Fruit fly (Drosophila melanogaster) whole organism, adult: ENCODE measurements around the gene PpD6.

ENCODE experiments used
- CG11617 ChIP-seq: fragments of 200-800 bp; sonication (Bioruptor generic); optimal IDR thresholded peaks from 2 replicates; lab custom pipeline; 2017; ENCODE audit warnings: mild to moderate bottlenecking, missing biosample characterization, missing genetic modification reagents, missing genetic modification characterization
- CG12768 ChIP-seq: fragments of 200-800 bp; sonication (Bioruptor generic); optimal IDR thresholded peaks from 2 replicates; lab custom pipeline; 2017; ENCODE audit warnings: missing biosample characterization, missing genetic modification characterization, mild to moderate bottlenecking, moderate library complexity, missing genetic modification reagents
- CG14711 ChIP-seq: fragments of 200-800 bp; sonication (Bioruptor generic); optimal IDR thresholded peaks from 2 replicates; lab custom pipeline; 2018; ENCODE audit warnings: missing biosample characterization, mild to moderate bottlenecking, missing genetic modification characterization, moderate library complexity
- CG1620 ChIP-seq: fragments of 200-800 bp; sonication (Bioruptor generic); optimal IDR thresholded peaks from 2 replicates; lab custom pipeline; 2016; ENCODE audit warnings: missing biosample characterization, missing genetic modification characterization
- CG33017 ChIP-seq: fragments of 200-800 bp; sonication (Bioruptor generic); optimal IDR thresholded peaks from 2 replicates; lab custom pipeline; 2018; ENCODE audit warnings: missing biosample characterization, mild to moderate bottlenecking, missing genetic modification characterization, moderate library complexity
- CG5204 ChIP-seq: fragments of 200-800 bp; sonication (Bioruptor generic); optimal IDR thresholded peaks from 2 replicates; lab custom pipeline; 2016; ENCODE audit warnings: missing biosample characterization, missing genetic modification characterization
- CG7045 ChIP-seq: fragments of 200-800 bp; sonication (Bioruptor generic); optimal IDR thresholded peaks from 2 replicates; lab custom pipeline; 2017; ENCODE audit warnings: missing biosample characterization, mild to moderate bottlenecking, missing genetic modification characterization
- CG7101 ChIP-seq: fragments of 200-800 bp; sonication (Bioruptor generic); optimal IDR thresholded peaks from 2 replicates; lab custom pipeline; 2018; ENCODE audit warnings: missing biosample characterization, mild to moderate bottlenecking, missing genetic modification characterization, moderate library complexity
- Clk ChIP-seq: fragments of 200-800 bp; sonication (Bioruptor generic); optimal IDR thresholded peaks from 2 replicates; lab custom pipeline; 2017; ENCODE audit warnings: missing biosample characterization, missing genetic modification characterization
- Crg-1 ChIP-seq: fragments of 200-800 bp; sonication (Bioruptor generic); optimal IDR thresholded peaks from 2 replicates; lab custom pipeline; 2016; ENCODE audit warnings: missing biosample characterization, missing genetic modification characterization
- Hr96 ChIP-seq: fragments of 200-800 bp; sonication (Bioruptor generic); optimal IDR thresholded peaks from 2 replicates; lab custom pipeline; 2016; ENCODE audit warnings: missing biosample characterization, missing genetic modification characterization
- bab1 ChIP-seq: fragments of 200-800 bp; sonication (Bioruptor generic); optimal IDR thresholded peaks from 3 replicates; lab custom pipeline; 2019; ENCODE audit warnings: missing biosample characterization, mild to moderate bottlenecking, missing genetic modification characterization, moderate library complexity
- cic ChIP-seq: fragments of 200-800 bp; sonication (Bioruptor generic); optimal IDR thresholded peaks from 2 replicates; lab custom pipeline; 2017; ENCODE audit warnings: missing biosample characterization, mild to moderate bottlenecking, missing genetic modification characterization, moderate library complexity
- cnc ChIP-seq, 2 experiments: fragments of >200 bp; optimal IDR thresholded peaks; 2 replicates each; lab custom pipeline; 2017
- kay ChIP-seq: fragments of 200-800 bp; sonication (Bioruptor generic); peaks from one replicate; lab custom pipeline; 2016; ENCODE audit warnings: missing biosample characterization, missing genetic modification characterization, borderline replicate concordance
- ovo ChIP-seq: fragments of 200-800 bp; sonication (Bioruptor generic); optimal IDR thresholded peaks from 2 replicates; lab custom pipeline; 2016; ENCODE audit warnings: missing biosample characterization, missing genetic modification characterization
- pad ChIP-seq: fragments of 200-800 bp; sonication (Bioruptor generic); optimal IDR thresholded peaks from 3 replicates; lab custom pipeline; 2017; ENCODE audit warnings: missing biosample characterization, missing genetic modification characterization, mild to moderate bottlenecking, moderate library complexity, missing genetic modification reagents
- tj ChIP-seq: fragments of 200-800 bp; sonication (Bioruptor generic); optimal IDR thresholded peaks from 3 replicates; lab custom pipeline; 2017; ENCODE audit warnings: missing biosample characterization, mild to moderate bottlenecking, missing genetic modification characterization, moderate library complexity
- toe ChIP-seq: fragments of 200-800 bp; sonication (Bioruptor generic); optimal IDR thresholded peaks from 2 replicates; lab custom pipeline; 2016; ENCODE audit warnings: missing biosample characterization, missing genetic modification characterization

Gene PpD6

dm6 chr2L:3122216-3122615 lies 12.7 kb downstream of the PpD6 start:
- TF ChIP-seq CG7045 (GFP tag; lab: Kevin White, UChicago) (no peak), CG11617 (GFP tag; lab: Kevin White, UChicago) (no peak), CG14711 (tag; lab: Kevin White, UChicago) (no peak), CG1620 (GFP tag; lab: Kevin White, UChicago) (no peak), pad (GFP tag; lab: Kevin White, UChicago) (no peak), kay (GFP tag; lab: Kevin White, UChicago) (no peak), tj (GFP tag; lab: Kevin White, UChicago) (no peak), CG5204 (GFP tag; lab: Kevin White, UChicago) (no peak), Crg-1 (no peak), cnc (optimal IDR thresholded peaks at IDR 0.05; lab: Kevin White, UChicago) (no peak), CG33017 (tag; lab: Kevin White, UChicago) (no peak), cic (GFP tag; lab: Kevin White, UChicago) (no peak), Hr96 (GFP tag; lab: Kevin White, UChicago) (no peak), CG7101 (no peak), bab1 (GFP tag; lab: Kevin White, UChicago) (no peak), Clk (no peak), ovo (GFP tag; lab: Kevin White, UChicago) (no peak), CG12768 (GFP tag; lab: Kevin White, UChicago) (no peak), toe (GFP tag; lab: Kevin White, UChicago) (no peak)

dm6 chr2L:3123562-3124345 lies 14.3 kb downstream of the PpD6 start:
- TF ChIP-seq Hr96 (GFP tag; lab: Kevin White, UChicago), result no peak
- TF ChIP-seq ovo (GFP tag; lab: Kevin White, UChicago), result no peak
- no peak for TF ChIP-seq cnc (optimal IDR thresholded peaks at IDR 0.05; lab: Kevin White, UChicago)
- no peak for TF ChIP-seq Crg-1
- no peak for TF ChIP-seq CG5204 (GFP tag; lab: Kevin White, UChicago)
- no peak for TF ChIP-seq tj (GFP tag; lab: Kevin White, UChicago)
- no peak for TF ChIP-seq CG7045 (GFP tag; lab: Kevin White, UChicago)
- no peak for TF ChIP-seq toe (GFP tag; lab: Kevin White, UChicago)
- TF ChIP-seq CG1620 (GFP tag; lab: Kevin White, UChicago), result no peak
- no peak for TF ChIP-seq CG11617 (GFP tag; lab: Kevin White, UChicago)

- TF ChIP-seq cnc (optimal IDR thresholded peaks at IDR 0.05; lab: Kevin White, UChicago), result peak in 1 of 2 experiments; percentile 18
- no peak for TF ChIP-seq CG1620 (GFP tag; lab: Kevin White, UChicago)
- TF ChIP-seq tj (GFP tag; lab: Kevin White, UChicago), result peak; percentile 21
Observed at dm6 chr2L:3124500-3124977, 15.1 kb downstream of the PpD6 start.

- TF ChIP-seq ovo (GFP tag; lab: Kevin White, UChicago) (no peak), CG5204 (GFP tag; lab: Kevin White, UChicago) (no peak), Clk (no peak), CG1620 (GFP tag; lab: Kevin White, UChicago) (no peak), CG11617 (GFP tag; lab: Kevin White, UChicago) (no peak), CG7045 (GFP tag; lab: Kevin White, UChicago) (no peak), CG12768 (GFP tag; lab: Kevin White, UChicago) (no peak), CG33017 (tag; lab: Kevin White, UChicago) (no peak), cnc (optimal IDR thresholded peaks at IDR 0.05; lab: Kevin White, UChicago) (no peak)
Observed at dm6 chr2L:3127813-3128212, 18.3 kb downstream of the PpD6 start.

dm6 chr2L:3128335-3128734 lies 18.9 kb downstream of the PpD6 start, which contains the start of gene CG15403:
Gene CG15403 (plus strand): TSS chr2L:3128635.
- TF ChIP-seq cnc (optimal IDR thresholded peaks at IDR 0.05; lab: Kevin White, UChicago) (no peak), CG7101 (no peak), CG11617 (GFP tag; lab: Kevin White, UChicago) (no peak), toe (GFP tag; lab: Kevin White, UChicago) (no peak), pad (GFP tag; lab: Kevin White, UChicago) (no peak), bab1 (GFP tag; lab: Kevin White, UChicago) (no peak), CG12768 (GFP tag; lab: Kevin White, UChicago) (no peak), CG5204 (GFP tag; lab: Kevin White, UChicago) (no peak), kay (GFP tag; lab: Kevin White, UChicago) (no peak), CG33017 (tag; lab: Kevin White, UChicago) (no peak), ovo (GFP tag; lab: Kevin White, UChicago) (no peak), Hr96 (GFP tag; lab: Kevin White, UChicago) (no peak), cic (GFP tag; lab: Kevin White, UChicago) (no peak), Crg-1 (no peak), CG7045 (GFP tag; lab: Kevin White, UChicago) (no peak), Clk (no peak), CG1620 (GFP tag; lab: Kevin White, UChicago) (no peak), tj (GFP tag; lab: Kevin White, UChicago) (no peak), CG14711 (tag; lab: Kevin White, UChicago) (no peak)

- TF ChIP-seq kay (GFP tag; lab: Kevin White, UChicago) (no peak), Hr96 (GFP tag; lab: Kevin White, UChicago) (no peak), cic (GFP tag; lab: Kevin White, UChicago) (no peak), tj (GFP tag; lab: Kevin White, UChicago) (no peak), CG7045 (GFP tag; lab: Kevin White, UChicago) (no peak), CG7101 (no peak), toe (GFP tag; lab: Kevin White, UChicago) (no peak), CG14711 (tag; lab: Kevin White, UChicago) (no peak), cnc (optimal IDR thresholded peaks at IDR 0.05; lab: Kevin White, UChicago) (no peak), CG12768 (GFP tag; lab: Kevin White, UChicago) (no peak), pad (GFP tag; lab: Kevin White, UChicago) (no peak), ovo (GFP tag; lab: Kevin White, UChicago) (no peak), bab1 (GFP tag; lab: Kevin White, UChicago) (no peak), CG1620 (GFP tag; lab: Kevin White, UChicago) (no peak)
Observed at dm6 chr2L:3130417-3130816, 20.9 kb downstream of the PpD6 start.
